Worm (Caenorhabditis elegans) whole organism, L4 larva: ENCODE results near the gene sun-1.

Experiments used
- fkh-10 ChIP-seq: fragments of 150-350 bp; optimal IDR thresholded peaks from 2 replicates; lab custom pipeline; 2014; ENCODE audit warnings: missing biosample characterization, missing genetic modification reagents, missing genetic modification characterization
- madf-9 ChIP-seq: fragments of 200-800 bp; sonication (Bioruptor generic); conservative IDR thresholded peaks from 2 replicates; pipeline ENCODE4 v1.3.6; 2022; ENCODE audit warnings: missing genetic modification reagents, missing genetic modification characterization, missing compliant biosample characterization
- nhr-25 ChIP-seq: sonication (generic microtip); optimal IDR thresholded peaks from 2 replicates; lab custom pipeline; 2017; ENCODE audit warnings: missing genetic modification characterization, mild to moderate bottlenecking, missing compliant biosample characterization, antibody characterized with exemption, moderate library complexity, borderline replicate concordance; ENCODE audit not compliant: insufficient read depth
- pqm-1 ChIP-seq: sonication (generic microtip); optimal IDR thresholded peaks from 2 replicates; lab custom pipeline; 2017; ENCODE audit warnings: missing biosample characterization, missing genetic modification characterization
- unc-62 ChIP-seq, 3 experiments: fragments of 150-350 bp in 1 of 3; sonication (generic microtip); optimal IDR thresholded peaks in 2 of 3; peaks in 1 of 3; 1 replicate in 1 of 3; 2 replicates in 2 of 3; lab custom pipeline; 2014 to 2017; ENCODE audit warnings: missing biosample characterization in 3 of 3, missing genetic modification characterization in 3 of 3, missing genetic modification reagents in 3 of 3, missing genotype in 1 of 3
- ztf-11 ChIP-seq: fragments of 150-350 bp; optimal IDR thresholded peaks from 2 replicates; lab custom pipeline; 2014; ENCODE audit warnings: missing biosample characterization, missing genetic modification characterization

- TF ChIP-seq ztf-11 (tag; lab: Kevin White, UChicago) (no peak), madf-9 (GFP tag; lab: Robert Waterston, UW) (no peak), fkh-10 (GFP tag; lab: Kevin White, UChicago) (no peak), pqm-1 (tag; lab: Kevin White, UChicago) (no peak), unc-62 (GFP tag; optimal IDR thresholded peaks at IDR 0.05 in 1 of 2; lab: Kevin White, UChicago) (peak in 1 of 2 experiments; percentile 78), unc-62 (tag; optimal IDR thresholded peaks at IDR 0.05; lab: Kevin White, UChicago) (no peak), nhr-25 (tag; lab: Kevin White, UChicago) (no peak)
These were observed 43.2 kb upstream of the sun-1 start, which contains the start of gene dmd-10 for ce11 chrV:13236507-13236906.
